Worm (Caenorhabditis elegans) whole organism, L1 larva: ENCODE results near the gene capg-2.

Experiments
- C04F5.9 ChIP-seq: sonication (generic microtip); optimal IDR thresholded peaks from 2 replicates; lab custom pipeline; 2016; ENCODE audit warnings: missing genetic modification characterization, missing compliant biosample characterization
- Y116A8C.19 ChIP-seq: sonication (generic microtip); optimal IDR thresholded peaks from 2 replicates; lab custom pipeline; 2016; ENCODE audit warnings: missing compliant biosample characterization, missing genetic modification characterization, borderline replicate concordance
- aha-1 ChIP-seq: fragments of 150-350 bp; optimal IDR thresholded peaks from 2 replicates; lab custom pipeline; 2014; ENCODE audit warnings: missing biosample characterization, missing genetic modification characterization
- alr-1 ChIP-seq: fragments of 200-800 bp; sonication (Bioruptor generic); optimal IDR thresholded peaks from 2 replicates; lab custom pipeline; 2018; ENCODE audit warnings: borderline replicate concordance, mild to moderate bottlenecking, missing genetic modification characterization, missing compliant biosample characterization
- ama-1 ChIP-seq: fragments of 150-350 bp; optimal IDR thresholded peaks from 2 replicates; lab custom pipeline; 2014
- blmp-1 ChIP-seq: fragments of 150-350 bp; optimal IDR thresholded peaks from 2 replicates; lab custom pipeline; 2014; ENCODE audit warnings: missing biosample characterization, missing genetic modification characterization
- ceh-63 ChIP-seq: fragments of 200-800 bp; sonication (Bioruptor generic); optimal IDR thresholded peaks from 2 replicates; lab custom pipeline; 2018; ENCODE audit warnings: mild to moderate bottlenecking, missing genetic modification characterization, missing compliant biosample characterization
- ceh-8 ChIP-seq: fragments of 200-800 bp; sonication (Bioruptor generic); optimal IDR thresholded peaks from 2 replicates; lab custom pipeline; 2018; ENCODE audit warnings: mild to moderate bottlenecking, missing genetic modification characterization, moderate library complexity, missing compliant biosample characterization
- ceh-82 ChIP-seq, 3 experiments: fragments of 150-350 bp in 1 of 3; sonication (generic microtip) in 2 of 3; optimal IDR thresholded peaks; 2 replicates each; lab custom pipeline; 2014 to 2017; ENCODE audit warnings: missing biosample characterization in 3 of 3, missing genetic modification characterization in 3 of 3
- ceh-88 ChIP-seq: fragments of 200-800 bp; sonication (Bioruptor generic); IDR thresholded peaks from 2 replicates; pipeline ENCODE4 v1.3.6; 2022; ENCODE audit warnings: missing genetic modification characterization, missing compliant biosample characterization
- ceh-90 ChIP-seq: sonication (generic microtip); optimal IDR thresholded peaks from 2 replicates; lab custom pipeline; 2016; ENCODE audit warnings: missing genetic modification characterization, missing compliant biosample characterization
- egl-13 ChIP-seq: sonication (generic microtip); optimal IDR thresholded peaks from 2 replicates; lab custom pipeline; 2016; ENCODE audit warnings: missing genotype, missing genetic modification reagents, missing genetic modification characterization, missing compliant biosample characterization
- elt-3 ChIP-seq, 6 experiments: fragments of 150-350 bp in 1 of 6; sonication (generic microtip); optimal IDR thresholded peaks; 2 replicates each; lab custom pipeline; 2017 to 2018; ENCODE audit warnings: missing biosample characterization in 6 of 6, missing genetic modification characterization in 6 of 6, inconsistent platforms in 1 of 6
- ets-5 ChIP-seq: fragments of 200-800 bp; sonication (Bioruptor generic); IDR thresholded peaks from 2 replicates; pipeline ENCODE4 v1.3.6; 2022; ENCODE audit warnings: missing genetic modification characterization, missing compliant biosample characterization
- grh-1 ChIP-seq: fragments of 200-800 bp; sonication (Bioruptor generic); IDR thresholded peaks from 2 replicates; pipeline ENCODE4 v1.3.6; 2022; ENCODE audit warnings: missing genetic modification reagents, missing genetic modification characterization, missing compliant biosample characterization
- hlh-17 ChIP-seq: fragments of 200-800 bp; sonication (Bioruptor generic); optimal IDR thresholded peaks from 2 replicates; lab custom pipeline; 2018; ENCODE audit warnings: missing genetic modification characterization, mild to moderate bottlenecking, missing compliant biosample characterization, moderate library complexity, borderline replicate concordance
- hpl-2 ChIP-seq: fragments of 150-350 bp; optimal IDR thresholded peaks from 2 replicates; lab custom pipeline; 2014; ENCODE audit warnings: missing biosample characterization, missing genetic modification reagents, missing genetic modification characterization
- irx-1 ChIP-seq: sonication (generic microtip); optimal IDR thresholded peaks from 2 replicates; lab custom pipeline; 2016; ENCODE audit warnings: missing genetic modification characterization, missing compliant biosample characterization
- isw-1 ChIP-seq: fragments of 200-800 bp; sonication (Bioruptor generic); IDR thresholded peaks from 2 replicates; pipeline ENCODE4 v1.3.6; 2022; ENCODE audit warnings: missing genetic modification characterization, missing compliant biosample characterization
- jun-1 ChIP-seq: fragments of 150-350 bp; optimal IDR thresholded peaks from 2 replicates; lab custom pipeline; 2014; ENCODE audit warnings: missing biosample characterization, missing genetic modification reagents, missing genetic modification characterization
- lin-14 ChIP-seq: fragments of 200-800 bp; sonication (Bioruptor generic); optimal IDR thresholded peaks from 2 replicates; lab custom pipeline; 2018; ENCODE audit warnings: mild to moderate bottlenecking, missing genetic modification characterization, moderate library complexity, missing compliant biosample characterization
- lin-35 ChIP-seq, 2 experiments: fragments of 150-350 bp; optimal IDR thresholded peaks; 2 replicates each; lab custom pipeline; 2014; ENCODE audit warnings: missing biosample characterization in 2 of 2, missing genetic modification characterization in 2 of 2, missing genetic modification reagents in 2 of 2
- lsy-2 ChIP-seq, 2 experiments: fragments of 150-350 bp; optimal IDR thresholded peaks; 2 replicates each; lab custom pipeline; 2014; ENCODE audit warnings: missing biosample characterization in 2 of 2, missing genetic modification characterization in 2 of 2
- mab-9 ChIP-seq: fragments of 200-800 bp; sonication (Bioruptor generic); IDR thresholded peaks from 2 replicates; pipeline ENCODE4 v1.3.6; 2022; ENCODE audit warnings: missing genetic modification reagents, missing genetic modification characterization, missing compliant biosample characterization
- nhr-11 ChIP-seq: fragments of 150-350 bp; optimal IDR thresholded peaks from 2 replicates; lab custom pipeline; 2014; ENCODE audit warnings: missing biosample characterization, missing genetic modification characterization
- nhr-20 ChIP-seq: sonication (generic microtip); optimal IDR thresholded peaks from 2 replicates; lab custom pipeline; 2016; ENCODE audit warnings: mild to moderate bottlenecking, missing genetic modification characterization, missing compliant biosample characterization
- nhr-237 ChIP-seq: fragments of 150-350 bp; optimal IDR thresholded peaks from 2 replicates; lab custom pipeline; 2014; ENCODE audit warnings: missing biosample characterization, missing genetic modification characterization
- nhr-28 ChIP-seq: fragments of 150-350 bp; optimal IDR thresholded peaks from 2 replicates; lab custom pipeline; 2014; ENCODE audit warnings: missing biosample characterization, missing genetic modification characterization
- nhr-47 ChIP-seq: sonication (generic microtip); optimal IDR thresholded peaks from 2 replicates; lab custom pipeline; 2016; ENCODE audit warnings: mild to moderate bottlenecking, missing genetic modification characterization, moderate library complexity, missing compliant biosample characterization
- nhr-71 ChIP-seq: sonication (generic microtip); optimal IDR thresholded peaks from 2 replicates; lab custom pipeline; 2016; ENCODE audit warnings: mild to moderate bottlenecking, missing genetic modification characterization, moderate library complexity, missing compliant biosample characterization
- nhr-76 ChIP-seq: sonication (generic microtip); optimal IDR thresholded peaks from 2 replicates; lab custom pipeline; 2017; ENCODE audit warnings: missing biosample characterization, missing genetic modification characterization
- nhr-77 ChIP-seq: fragments of 150-350 bp; optimal IDR thresholded peaks from 2 replicates; lab custom pipeline; 2014; ENCODE audit warnings: missing biosample characterization, missing genetic modification characterization
- nhr-85 ChIP-seq: sonication (generic microtip); peaks from one replicate; lab custom pipeline; 2016; ENCODE audit warnings: missing genetic modification characterization, inconsistent platforms, missing compliant biosample characterization
- nhr-90 ChIP-seq: sonication (generic microtip); optimal IDR thresholded peaks from 2 replicates; lab custom pipeline; 2016; ENCODE audit warnings: mild to moderate bottlenecking, missing genetic modification characterization, missing compliant biosample characterization; ENCODE audit not compliant: poor library complexity
- pag-3 ChIP-seq: sonication (generic microtip); optimal IDR thresholded peaks from 2 replicates; lab custom pipeline; 2017; ENCODE audit warnings: missing genetic modification characterization, mild to moderate bottlenecking, missing compliant biosample characterization, antibody characterized with exemption, borderline replicate concordance; ENCODE audit not compliant: insufficient read depth
- skn-1 ChIP-seq: fragments of 150-350 bp; optimal IDR thresholded peaks from 2 replicates; lab custom pipeline; 2014; ENCODE audit warnings: missing biosample characterization, missing genetic modification characterization
- sox-4 ChIP-seq: sonication (generic microtip); optimal IDR thresholded peaks from 2 replicates; lab custom pipeline; 2016; ENCODE audit warnings: missing genetic modification characterization, missing compliant biosample characterization
- sptf-1 ChIP-seq: fragments of 150-350 bp; optimal IDR thresholded peaks from 2 replicates; lab custom pipeline; 2014; ENCODE audit warnings: missing biosample characterization, missing genetic modification characterization
- sup-37 ChIP-seq: fragments of 200-800 bp; sonication (Bioruptor generic); optimal IDR thresholded peaks from 2 replicates; lab custom pipeline; 2018; ENCODE audit warnings: mild to moderate bottlenecking, missing genetic modification characterization, missing compliant biosample characterization
- swsn-7 ChIP-seq: sonication (generic microtip); optimal IDR thresholded peaks from 2 replicates; lab custom pipeline; 2016; ENCODE audit warnings: missing genetic modification characterization, missing compliant biosample characterization
- tbx-2 ChIP-seq: sonication (generic microtip); optimal IDR thresholded peaks from 2 replicates; lab custom pipeline; 2016; ENCODE audit warnings: missing genetic modification characterization, missing compliant biosample characterization
- tlp-1 ChIP-seq: fragments of 150-350 bp; optimal IDR thresholded peaks from 2 replicates; lab custom pipeline; 2014; ENCODE audit warnings: missing biosample characterization, missing genetic modification characterization
- unc-62 ChIP-seq: fragments of 150-350 bp; optimal IDR thresholded peaks from 2 replicates; lab custom pipeline; 2014; ENCODE audit warnings: missing biosample characterization, missing genetic modification reagents, missing genetic modification characterization
- xbp-1 ChIP-seq: sonication (generic microtip); optimal IDR thresholded peaks from 2 replicates; lab custom pipeline; 2016; ENCODE audit warnings: missing genetic modification characterization, missing compliant biosample characterization
- zag-1 ChIP-seq: fragments of 150-350 bp; optimal IDR thresholded peaks from 2 replicates; lab custom pipeline; 2014; ENCODE audit warnings: missing biosample characterization, missing genetic modification characterization
- zip-4 ChIP-seq: fragments of 200-800 bp; sonication (Bioruptor generic); optimal IDR thresholded peaks from 2 replicates; lab custom pipeline; 2018; ENCODE audit warnings: mild to moderate bottlenecking, missing genetic modification characterization, moderate library complexity, missing compliant biosample characterization
- ztf-4 ChIP-seq: fragments of 150-350 bp; optimal IDR thresholded peaks from 2 replicates; lab custom pipeline; 2014; ENCODE audit warnings: missing biosample characterization, missing genetic modification characterization

capg-2 gene

DNA sequence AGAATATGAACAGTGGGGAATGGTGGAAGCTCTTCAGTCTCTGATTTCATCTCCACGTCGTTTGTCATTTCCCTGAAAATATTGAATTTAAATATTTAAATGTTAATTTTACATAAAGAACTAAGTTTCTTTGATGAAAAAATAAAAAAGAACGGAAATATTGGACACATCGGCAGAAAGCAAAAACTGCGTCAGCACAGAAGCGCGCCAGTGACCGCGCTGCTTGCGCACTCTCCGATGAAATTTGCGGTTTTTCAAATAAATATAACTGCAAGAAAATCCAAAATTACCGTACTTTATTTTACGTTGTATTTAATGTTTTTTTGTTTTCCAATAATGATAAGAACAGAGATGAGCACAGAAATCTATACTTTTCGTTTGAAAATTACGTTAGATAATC is 19.9 kb downstream of the capg-2 start, which contains the start of the genes srpa-68 and srh-16 (continued):
- TF ChIP-seq zag-1 (tag; lab: Kevin White, UChicago) = no peak
- TF ChIP-seq sox-4 (tag; lab: Kevin White, UChicago) = peak; percentile 87
- TF ChIP-seq ceh-8 (GFP tag; lab: Kevin White, UChicago) = peak; percentile 89
- peak; percentile 78 for TF ChIP-seq jun-1 (tag; lab: Kevin White, UChicago)
- peak; percentile 87 for TF ChIP-seq mab-9 (GFP tag; lab: Robert Waterston, UW)
- TF ChIP-seq irx-1 (tag; lab: Kevin White, UChicago) = peak; percentile 90
- TF ChIP-seq C04F5.9 (tag; lab: Kevin White, UChicago) = peak; percentile 71
- TF ChIP-seq swsn-7 (tag; lab: Kevin White, UChicago) = peak; percentile 93
- TF ChIP-seq nhr-76 (tag; lab: Kevin White, UChicago) = no peak
- TF ChIP-seq sptf-1 (tag; lab: Kevin White, UChicago) = no peak
- peak; percentile 91 for TF ChIP-seq nhr-11
- peak; percentile 96 for TF ChIP-seq nhr-47 (tag; lab: Kevin White, UChicago)
- TF ChIP-seq ama-1 = peak; percentile 67
- TF ChIP-seq grh-1 (GFP tag; lab: Robert Waterston, UW) = peak; percentile 93
- no peak for TF ChIP-seq ceh-63 (GFP tag; lab: Kevin White, UChicago)
- TF ChIP-seq Y116A8C.19 (tag; lab: Kevin White, UChicago) = no peak
- TF ChIP-seq elt-3 (tag; optimal IDR thresholded peaks at IDR 0.05; lab: Kevin White, UChicago) = peak in 2 of 6 experiments; percentile 86 to 89
- peak; percentile 94 for TF ChIP-seq lsy-2 (tag; optimal IDR thresholded peaks at IDR 0.05; lab: Kevin White, UChicago)
- TF ChIP-seq xbp-1 = peak; percentile 93
- TF ChIP-seq nhr-77 (tag; lab: Kevin White, UChicago) = peak; percentile 77
- TF ChIP-seq ztf-4 = peak; percentile 59
- no peak for TF ChIP-seq ets-5
- peak; percentile 52 for TF ChIP-seq hpl-2 (GFP tag; lab: Kevin White, UChicago)
- peak; percentile 42 for TF ChIP-seq ceh-90 (tag; lab: Kevin White, UChicago)
- TF ChIP-seq tlp-1 (tag; lab: Kevin White, UChicago) = no peak
- TF ChIP-seq nhr-237 (tag; lab: Kevin White, UChicago) = peak; percentile 38
- TF ChIP-seq sup-37 (GFP tag; lab: Kevin White, UChicago) = peak; percentile 89
- TF ChIP-seq isw-1 (GFP tag; lab: Robert Waterston, UW) = peak; percentile 88
- no peak for TF ChIP-seq pag-3
- no peak for TF ChIP-seq unc-62
- peak; percentile 86 for TF ChIP-seq zip-4 (GFP tag; lab: Kevin White, UChicago)
- peak; percentile 27 for TF ChIP-seq aha-1 (tag; lab: Kevin White, UChicago)
- TF ChIP-seq nhr-20 = peak; percentile 91
- peak; percentile 76 for TF ChIP-seq ceh-88
- TF ChIP-seq lin-35 (GFP tag; optimal IDR thresholded peaks at IDR 0.05; lab: Kevin White, UChicago) = peak; percentile 96 to 99

DNA sequence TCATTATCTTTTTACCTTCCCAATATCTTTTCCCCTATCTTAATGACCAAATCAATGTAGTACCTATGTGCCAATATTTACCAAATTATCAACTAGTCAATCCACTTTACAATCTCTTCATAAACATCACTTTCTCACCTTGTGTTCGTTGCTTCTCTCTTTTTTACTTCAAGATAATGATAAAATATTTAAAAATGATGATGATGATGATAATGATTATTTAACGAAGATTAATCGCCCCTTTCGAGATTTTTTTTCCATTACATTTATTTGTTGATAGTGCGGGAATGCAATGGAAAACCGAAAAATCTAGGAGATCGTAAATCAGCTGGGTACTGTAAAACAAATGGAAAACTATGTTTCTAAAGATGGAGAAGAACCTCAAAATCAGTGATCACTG is 22.4 kb downstream of the capg-2 start:
- TF ChIP-seq nhr-237 (tag; lab: Kevin White, UChicago) (no peak), zip-4 (GFP tag; lab: Kevin White, UChicago) (no peak), hlh-17 (GFP tag; lab: Kevin White, UChicago) (no peak), blmp-1 (tag; lab: Kevin White, UChicago) (peak; percentile 54), nhr-28 (tag; lab: Kevin White, UChicago) (no peak), grh-1 (GFP tag; lab: Robert Waterston, UW) (0 out of 2 replicates have a peak, but pooled peaks have one; percentile 15), elt-3 (tag; optimal IDR thresholded peaks at IDR 0.05; lab: Kevin White, UChicago) (peak in 2 of 6 experiments; percentile 58 to 79), nhr-85 (peak; percentile 69), lin-14 (GFP tag; lab: Kevin White, UChicago) (peak; percentile 42), sptf-1 (tag; lab: Kevin White, UChicago) (no peak), ama-1 (no peak), nhr-71 (tag; lab: Kevin White, UChicago) (peak; percentile 44), ztf-4 (no peak), ets-5 (no peak), ceh-82 (tag; optimal IDR thresholded peaks at IDR 0.05; lab: Kevin White, UChicago) (no peak), lsy-2 (tag; optimal IDR thresholded peaks at IDR 0.05; lab: Kevin White, UChicago) (peak in 1 of 2 experiments; percentile 49), tbx-2 (tag; lab: Kevin White, UChicago) (peak; percentile 9), C04F5.9 (tag; lab: Kevin White, UChicago) (no peak), alr-1 (tag; lab: Kevin White, UChicago) (no peak), nhr-20 (peak; percentile 18), egl-13 (tag; lab: Kevin White, UChicago) (no peak), nhr-90 (tag; lab: Kevin White, UChicago) (peak; percentile 4), skn-1 (tag; lab: Kevin White, UChicago) (no peak)
